Fruit fly (Drosophila melanogaster) whole organism, embryonic: Measurements from ENCODE around the gene CG3634.

Source experiments
- Atf3 ChIP-seq: fragments of 200-800 bp; sonication (Bioruptor generic); optimal IDR thresholded peaks from 3 replicates; lab custom pipeline; 2016; ENCODE audit warnings: missing biosample characterization, missing genetic modification characterization
- C15 ChIP-seq: fragments of 200-800 bp; sonication (Bioruptor generic); IDR thresholded peaks from 3 replicates; pipeline ENCODE4 v1.3.6; 2022; ENCODE audit warnings: missing biosample characterization, missing genetic modification characterization
- CG10654 ChIP-seq: fragments of 200-800 bp; sonication (Bioruptor generic); optimal IDR thresholded peaks from 2 replicates; lab custom pipeline; 2016; ENCODE audit warnings: missing biosample characterization, missing genetic modification characterization
- CG11456 ChIP-seq: fragments of 200-800 bp; sonication (Bioruptor generic); IDR thresholded peaks from 3 replicates; pipeline ENCODE4 v1.3.6; 2022; ENCODE audit warnings: missing biosample characterization, missing genetic modification characterization
- CG11695 ChIP-seq: fragments of 200-800 bp; sonication (Bioruptor generic); IDR thresholded peaks from 3 replicates; pipeline ENCODE4 v1.3.6; 2022; ENCODE audit warnings: missing biosample characterization, missing genetic modification characterization
- CG12744 ChIP-seq: fragments of 200-800 bp; sonication (Bioruptor generic); optimal IDR thresholded peaks from 2 replicates; lab custom pipeline; 2016; ENCODE audit warnings: missing biosample characterization, missing genetic modification characterization
- CG13296 ChIP-seq: fragments of 200-800 bp; sonication (Bioruptor generic); optimal IDR thresholded peaks from 3 replicates; lab custom pipeline; 2018; ENCODE audit warnings: missing biosample characterization, mild to moderate bottlenecking, missing genetic modification characterization
- CG15011 ChIP-seq: fragments of 200-800 bp; sonication (Bioruptor generic); optimal IDR thresholded peaks from 3 replicates; lab custom pipeline; 2018; ENCODE audit warnings: missing biosample characterization, mild to moderate bottlenecking, missing genetic modification characterization
- CG1792 ChIP-seq: fragments of 200-800 bp; sonication (Bioruptor generic); optimal IDR thresholded peaks from 2 replicates; lab custom pipeline; 2016; ENCODE audit warnings: missing biosample characterization, missing genetic modification characterization
- CG18764 ChIP-seq: fragments of 200-800 bp; sonication (Bioruptor generic); optimal IDR thresholded peaks from 3 replicates; lab custom pipeline; 2016; ENCODE audit warnings: missing biosample characterization, missing genetic modification characterization
- CG2116 ChIP-seq: fragments of 200-800 bp; sonication (Bioruptor generic); optimal IDR thresholded peaks from 3 replicates; lab custom pipeline; 2018; ENCODE audit warnings: missing biosample characterization, mild to moderate bottlenecking, missing genetic modification characterization
- CG6654 ChIP-seq: fragments of 200-800 bp; sonication (Bioruptor generic); optimal IDR thresholded peaks from 2 replicates; lab custom pipeline; 2017; ENCODE audit warnings: missing biosample characterization, mild to moderate bottlenecking, missing genetic modification characterization
- CG7786 ChIP-seq: fragments of 200-800 bp; sonication (Bioruptor generic); optimal IDR thresholded peaks from 2 replicates; lab custom pipeline; 2016; ENCODE audit warnings: missing biosample characterization, missing genetic modification characterization
- CG9609 ChIP-seq: fragments of 200-800 bp; sonication (Bioruptor generic); optimal IDR thresholded peaks from 3 replicates; lab custom pipeline; 2016; ENCODE audit warnings: missing biosample characterization, missing genetic modification characterization
- CTCF ChIP-seq: fragments of 200-800 bp; sonication (Bioruptor generic); optimal IDR thresholded peaks from 2 replicates; lab custom pipeline; 2017; ENCODE audit warnings: missing biosample characterization, mild to moderate bottlenecking, missing genetic modification characterization, moderate library complexity
- Dref ChIP-seq: fragments of 200-800 bp; sonication (Bioruptor generic); IDR thresholded peaks from 2 replicates; pipeline ENCODE4 v1.3.6; 2022; ENCODE audit warnings: missing biosample characterization, missing genetic modification characterization
- HLH4C ChIP-seq: fragments of 200-800 bp; sonication (Bioruptor generic); IDR thresholded peaks from 3 replicates; pipeline ENCODE4 v1.3.6; 2022; ENCODE audit warnings: missing biosample characterization, missing genetic modification characterization; ENCODE audit not compliant: partially characterized antibody
- Hr3 ChIP-seq: fragments of 200-800 bp; sonication (Bioruptor generic); optimal IDR thresholded peaks from 3 replicates; lab custom pipeline; 2016; ENCODE audit warnings: missing biosample characterization, missing genetic modification characterization
- Max ChIP-seq: fragments of 200-800 bp; sonication (Bioruptor generic); optimal IDR thresholded peaks from 2 replicates; lab custom pipeline; 2016; ENCODE audit warnings: missing biosample characterization, mild to moderate bottlenecking, missing genetic modification characterization
- Optix ChIP-seq: fragments of 200-800 bp; sonication (Bioruptor generic); IDR thresholded peaks from 3 replicates; pipeline ENCODE4 v1.3.6; 2022; ENCODE audit warnings: missing biosample characterization, missing genetic modification characterization
- Poxn ChIP-seq: fragments of 200-800 bp; sonication (Bioruptor generic); IDR thresholded peaks from 2 replicates; pipeline ENCODE4 v1.3.6; 2022; ENCODE audit warnings: missing biosample characterization, missing genetic modification characterization
- Sry-β ChIP-seq: fragments of 200-800 bp; sonication (Bioruptor generic); optimal IDR thresholded peaks from 2 replicates; lab custom pipeline; 2018; ENCODE audit warnings: missing biosample characterization, mild to moderate bottlenecking, missing genetic modification characterization, moderate library complexity
- Taf1 ChIP-seq: fragments of 200-800 bp; sonication (Bioruptor generic); IDR thresholded peaks from 2 replicates; pipeline ENCODE4 v1.3.6; 2022; ENCODE audit warnings: missing biosample characterization, missing genetic modification characterization
- Xbp1 ChIP-seq: fragments of 200-800 bp; sonication (Bioruptor generic); optimal IDR thresholded peaks from 3 replicates; lab custom pipeline; 2016; ENCODE audit warnings: missing biosample characterization, mild to moderate bottlenecking, missing genetic modification characterization
- YL-1 ChIP-seq: fragments of 200-800 bp; sonication (Bioruptor generic); optimal IDR thresholded peaks from 3 replicates; lab custom pipeline; 2017; ENCODE audit warnings: missing biosample characterization, mild to moderate bottlenecking, missing genetic modification characterization
- bab2 ChIP-seq: fragments of 200-800 bp; sonication (Bioruptor generic); optimal IDR thresholded peaks from 2 replicates; lab custom pipeline; 2016; ENCODE audit warnings: missing biosample characterization, missing genetic modification characterization
- cad ChIP-seq: fragments of >200 bp; optimal IDR thresholded peaks from 2 replicates; lab custom pipeline; 2017; ENCODE audit warnings: missing biosample characterization, missing genetic modification characterization
- ci ChIP-seq: fragments of 200-800 bp; sonication (Bioruptor generic); IDR thresholded peaks from 3 replicates; pipeline ENCODE4 v1.3.6; 2022; ENCODE audit warnings: missing biosample characterization, missing genetic modification characterization
- crc ChIP-seq: fragments of 200-800 bp; sonication (Bioruptor generic); optimal IDR thresholded peaks from 2 replicates; lab custom pipeline; 2016; ENCODE audit warnings: missing biosample characterization, missing genetic modification characterization
- esg ChIP-seq: fragments of 200-800 bp; sonication (Bioruptor generic); conservative IDR thresholded peaks from 2 replicates; pipeline ENCODE4 v1.3.6; 2022; ENCODE audit warnings: missing biosample characterization, missing genetic modification characterization
- eve ChIP-seq, 2 experiments: fragments of >200 bp; optimal IDR thresholded peaks; 2 replicates each; lab custom pipeline; 2017; ENCODE audit warnings: missing biosample characterization in 2 of 2, missing genetic modification characterization in 2 of 2
- exex ChIP-seq: fragments of 200-800 bp; sonication (Bioruptor generic); optimal IDR thresholded peaks from 4 replicates; lab custom pipeline; 2018; ENCODE audit warnings: missing biosample characterization, mild to moderate bottlenecking, missing genetic modification characterization, moderate library complexity
- fd3F ChIP-seq: fragments of 200-800 bp; sonication (Bioruptor generic); optimal IDR thresholded peaks from 2 replicates; lab custom pipeline; 2018; ENCODE audit warnings: missing biosample characterization, mild to moderate bottlenecking, missing genetic modification characterization, moderate library complexity
- gce ChIP-seq: fragments of 200-800 bp; sonication (Bioruptor generic); IDR thresholded peaks from 3 replicates; pipeline ENCODE4 v1.3.6; 2022; ENCODE audit warnings: missing biosample characterization, missing genetic modification characterization
- grn ChIP-seq: fragments of 200-800 bp; sonication (Bioruptor generic); optimal IDR thresholded peaks from 3 replicates; lab custom pipeline; 2017; ENCODE audit warnings: missing biosample characterization, missing genetic modification characterization
- ham ChIP-seq: fragments of 200-800 bp; sonication (Bioruptor generic); IDR thresholded peaks from 2 replicates; pipeline ENCODE4 v1.3.6; 2022; ENCODE audit warnings: missing biosample characterization, missing genetic modification characterization
- hkb ChIP-seq, 2 experiments: fragments of 200-800 bp in 1 of 2; fragments of >200 bp in 1 of 2; sonication (Bioruptor generic) in 1 of 2; IDR thresholded peaks in 1 of 2; optimal IDR thresholded peaks in 1 of 2; 2 replicates each; pipeline versions ENCODE4 v1.3.6 to Lab custom; 2017 to 2022; ENCODE audit warnings: missing biosample characterization in 1 of 2, missing genetic modification characterization in 1 of 2
- jing ChIP-seq: fragments of 200-800 bp; sonication (Bioruptor generic); optimal IDR thresholded peaks from 2 replicates; lab custom pipeline; 2018; ENCODE audit warnings: missing biosample characterization, mild to moderate bottlenecking, missing genetic modification characterization
- kni ChIP-seq: fragments of 200-800 bp; sonication (Bioruptor generic); optimal IDR thresholded peaks from 3 replicates; lab custom pipeline; 2017; ENCODE audit warnings: mild to moderate bottlenecking, missing biosample characterization, missing genetic modification reagents, missing genetic modification characterization
- knrl ChIP-seq: fragments of 200-800 bp; sonication (Bioruptor generic); IDR thresholded peaks from 3 replicates; pipeline ENCODE4 v1.3.6; 2022; ENCODE audit warnings: missing biosample characterization, missing genetic modification characterization; ENCODE audit not compliant: partially characterized antibody
- p53 ChIP-seq: fragments of 200-800 bp; sonication (Bioruptor generic); optimal IDR thresholded peaks from 2 replicates; lab custom pipeline; 2016; ENCODE audit warnings: missing biosample characterization, missing genetic modification characterization
- phol ChIP-seq: fragments of 200-800 bp; sonication (Bioruptor generic); optimal IDR thresholded peaks from 3 replicates; lab custom pipeline; 2018; ENCODE audit warnings: missing biosample characterization, mild to moderate bottlenecking, missing genetic modification characterization, moderate library complexity
- rib ChIP-seq: fragments of 200-800 bp; sonication (Bioruptor generic); IDR thresholded peaks from 2 replicates; pipeline ENCODE4 v1.3.6; 2022; ENCODE audit warnings: missing biosample characterization, missing genetic modification characterization
- ro ChIP-seq: fragments of 200-800 bp; sonication (Bioruptor generic); IDR thresholded peaks from 2 replicates; pipeline ENCODE4 v1.3.6; 2022; ENCODE audit warnings: missing biosample characterization, missing genetic modification characterization
- sc ChIP-seq, 3 experiments: fragments of >200 bp in 2 of 3; fragments of 200-800 bp in 1 of 3; sonication (Bioruptor generic) in 1 of 3; optimal IDR thresholded peaks; 2 replicates in 2 of 3; 3 replicates in 1 of 3; lab custom pipeline; 2017; ENCODE audit warnings: mild to moderate bottlenecking in 1 of 3, missing biosample characterization in 1 of 3, missing genetic modification characterization in 1 of 3, missing genetic modification reagents in 1 of 3
- seq ChIP-seq: fragments of 200-800 bp; sonication (Bioruptor generic); IDR thresholded peaks from 2 replicates; pipeline ENCODE4 v1.3.6; 2022; ENCODE audit warnings: missing biosample characterization, missing genetic modification characterization
- slbo ChIP-seq: fragments of 200-800 bp; sonication (Bioruptor generic); IDR thresholded peaks from 2 replicates; pipeline ENCODE4 v1.3.6; 2022; ENCODE audit warnings: missing biosample characterization, missing genetic modification characterization
- sug ChIP-seq: fragments of 200-800 bp; optimal IDR thresholded peaks from 2 replicates; lab custom pipeline; 2019; ENCODE audit warnings: missing biosample characterization, mild to moderate bottlenecking, missing genetic modification characterization, moderate library complexity
- tgo ChIP-seq: fragments of 200-800 bp; sonication (Bioruptor generic); IDR thresholded peaks from 3 replicates; pipeline ENCODE4 v1.3.6; 2022; ENCODE audit warnings: missing biosample characterization, missing genetic modification characterization
- trh ChIP-seq: fragments of 200-800 bp; sonication (Bioruptor generic); optimal IDR thresholded peaks from 2 replicates; lab custom pipeline; 2016; ENCODE audit warnings: missing biosample characterization, missing genetic modification characterization

The CG3634 gene

DNA sequence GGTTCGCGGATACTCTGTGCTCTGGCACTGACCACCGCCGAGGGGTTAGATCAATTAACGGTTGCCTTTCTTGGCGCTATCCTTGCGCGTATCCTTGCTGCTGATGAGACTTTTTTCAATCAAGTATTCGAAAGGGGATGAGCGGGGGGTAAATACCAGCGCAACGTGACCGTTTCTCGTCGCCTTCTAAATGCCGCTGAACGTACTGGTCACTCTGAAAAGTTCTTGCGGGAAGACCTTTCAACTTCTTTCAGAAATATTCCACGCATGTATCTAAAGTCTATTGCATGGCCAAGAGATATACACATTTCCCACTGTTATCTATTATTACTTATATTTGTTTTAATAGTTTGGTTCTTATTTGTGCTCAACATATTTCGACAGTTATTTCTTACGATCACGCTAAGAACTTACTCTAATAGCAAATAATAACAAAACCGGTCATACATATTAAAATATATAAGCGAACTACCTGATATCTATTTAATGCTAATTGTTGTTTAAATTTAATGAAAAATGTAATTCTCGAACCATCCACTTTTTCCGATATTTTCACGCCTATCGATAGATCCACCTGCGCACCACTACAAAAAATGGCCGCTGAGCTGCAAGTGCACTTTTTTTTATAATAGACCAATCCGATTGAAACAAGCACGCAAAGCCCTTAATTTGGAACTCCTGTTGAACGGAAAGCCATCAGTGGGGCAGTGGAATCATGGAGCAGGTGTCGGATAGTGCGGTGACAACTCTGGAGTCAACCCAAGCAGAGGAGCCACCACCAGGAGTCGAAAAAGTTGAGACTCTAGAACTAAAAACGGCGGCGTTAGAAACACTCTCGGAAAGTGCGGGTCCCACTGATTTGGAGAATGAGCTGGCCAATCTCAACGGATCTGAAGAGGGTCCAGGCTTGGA, at the start of gene CG3634, which contains the start of gene HIPP1 (continued):
- TF ChIP-seq crc (GFP tag; lab: Kevin White, UChicago) (no peak), CTCF (GFP tag; lab: Kevin White, UChicago) (peak; percentile 2), Taf1 (GFP tag; lab: Robert Waterston, UW) (no peak), jing (GFP tag; lab: Kevin White, UChicago) (no peak), CG12744 (GFP tag; lab: Kevin White, UChicago) (no peak), phol (tag; lab: Kevin White, UChicago) (peak; percentile 97), bab2 (no peak), CG18764 (no peak), kni (no peak), CG9609 (GFP tag; lab: Kevin White, UChicago) (no peak), CG1792 (GFP tag; lab: Kevin White, UChicago) (no peak), trh (GFP tag; lab: Kevin White, UChicago) (no peak), fd3F (no peak), CG13296 (GFP tag; lab: Kevin White, UChicago) (no peak), cad (GFP tag; lab: Kevin White, UChicago) (no peak), ham (GFP tag; lab: Robert Waterston, UW) (no peak), CG6654 (GFP tag; lab: Kevin White, UChicago) (no peak), ci (no peak), Atf3 (GFP tag; lab: Kevin White, UChicago) (no peak), p53 (no peak), gce (GFP tag; lab: Robert Waterston, UW) (no peak), ro (no peak), CG11695 (no peak), HLH4C (GFP tag; lab: Robert Waterston, UW) (no peak), Max (GFP tag; lab: Kevin White, UChicago) (peak; percentile 37), sc (optimal IDR thresholded peaks at IDR 0.05; lab: Kevin White, UChicago) (no peak), sc (GFP tag; optimal IDR thresholded peaks at IDR 0.05; lab: Kevin White, UChicago) (no peak), eve (GFP tag; optimal IDR thresholded peaks at IDR 0.05; lab: Kevin White, UChicago) (no peak), CG2116 (GFP tag; lab: Kevin White, UChicago) (peak; percentile 71), C15 (no peak), CG11456 (GFP tag; lab: Robert Waterston, UW) (0 out of 3 replicates have a peak, but pooled peaks have one; percentile 14), Hr3 (GFP tag; lab: Kevin White, UChicago) (no peak), knrl (GFP tag; lab: Robert Waterston, UW) (peak; percentile 67; the same call in 2 of the 3 replicates), tgo (GFP tag; lab: Robert Waterston, UW) (no peak), Sry-β (GFP tag; lab: Kevin White, UChicago) (peak; percentile 64), Poxn (GFP tag; lab: Robert Waterston, UW) (no peak), CG10654 (no peak), Xbp1 (GFP tag; lab: Kevin White, UChicago) (no peak), slbo (no peak), hkb (optimal IDR thresholded peaks at IDR 0.05; lab: Kevin White, UChicago) (no peak), hkb (GFP tag; IDR thresholded peaks at IDR 0.05; lab: Robert Waterston, UW) (no peak), rib (GFP tag; lab: Robert Waterston, UW) (0 out of 2 replicates have a peak, but pooled peaks have one; percentile 23), Dref (peak; percentile 65), grn (GFP tag; lab: Kevin White, UChicago) (no peak), esg (GFP tag; lab: Robert Waterston, UW) (no peak), CG7786 (GFP tag; lab: Kevin White, UChicago) (no peak), seq (no peak), YL-1 (GFP tag; lab: Kevin White, UChicago) (peak; percentile 72), exex (tag; lab: Kevin White, UChicago) (no peak), CG15011 (GFP tag; lab: Kevin White, UChicago) (no peak), sug (tag; lab: Kevin White, UChicago) (no peak), Optix (GFP tag; lab: Robert Waterston, UW) (no peak)
